ENCODE assay signal across 8 worm cellular contexts in the genomic region with DNA sequence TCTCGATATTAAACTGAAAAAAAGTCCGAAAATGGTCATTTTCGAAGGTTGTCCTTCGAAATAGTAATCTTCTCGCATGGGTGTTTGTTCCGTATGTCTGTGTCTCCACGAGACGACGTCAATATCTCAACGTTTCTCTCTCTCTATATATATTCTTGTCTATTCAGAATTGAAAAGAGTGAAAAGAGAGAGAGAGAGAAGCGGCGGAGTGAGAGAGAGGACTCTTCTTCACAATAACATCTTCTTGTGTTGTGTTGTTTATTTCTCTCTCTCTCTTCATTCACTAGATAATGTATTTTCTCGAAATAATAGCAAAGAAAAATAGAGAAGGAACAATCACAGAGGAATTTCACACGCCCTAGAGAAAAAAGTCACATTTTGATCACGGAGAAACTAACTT.
TF ChIP-seq lines count a peak whose summit lies in the region.

No protein-coding gene starts in this region.

TF ChIP-seq in whole organism, L1 larva, 84 proteins besides CTCF, POLR2A, EP300 and RAD21 (continues in another document):
- TF ChIP-seq swsn-7 (tag; optimal IDR thresholded peaks at IDR 0.05; lab: Kevin White, UChicago) (peak; percentile 28), ztf-11 (tag; optimal IDR thresholded peaks at IDR 0.05; lab: Kevin White, UChicago) (no peak), isw-1 (GFP tag; IDR thresholded peaks at IDR 0.05; lab: Robert Waterston, UW) (peak; percentile 4; the same call in 1 of the 2 replicates), ces-1 (GFP tag; optimal IDR thresholded peaks at IDR 0.05; lab: Kevin White, UChicago) (no peak), nhr-71 (tag; optimal IDR thresholded peaks at IDR 0.05; lab: Kevin White, UChicago) (peak; percentile 53), mep-1 (tag; optimal IDR thresholded peaks at IDR 0.05; lab: Kevin White, UChicago) (peak; percentile 64), lin-35 (GFP tag; optimal IDR thresholded peaks at IDR 0.05; lab: Kevin White, UChicago) (peak; percentile 3 to 46), fkh-8 (tag; optimal IDR thresholded peaks at IDR 0.05; lab: Kevin White, UChicago) (peak; percentile 23), lsy-2 (tag; optimal IDR thresholded peaks at IDR 0.05; lab: Kevin White, UChicago) (peak; percentile 26 to 69), pqm-1 (tag; optimal IDR thresholded peaks at IDR 0.05; lab: Kevin White, UChicago) (no peak), elt-2 (tag; optimal IDR thresholded peaks at IDR 0.05; lab: Kevin White, UChicago) (no peak)

TF ChIP-seq in whole organism, L2 larva, 48 proteins besides CTCF, POLR2A, EP300 and RAD21 (continues in another document):
- TF ChIP-seq fos-1 (tag; optimal IDR thresholded peaks at IDR 0.05; lab: Kevin White, UChicago): peak; percentile 11
- peak; percentile 77 for TF ChIP-seq unc-55 (GFP tag; optimal IDR thresholded peaks at IDR 0.05; lab: Kevin White, UChicago)
- peak; percentile 76 for TF ChIP-seq C34F6.9 (tag; optimal IDR thresholded peaks at IDR 0.05; lab: Kevin White, UChicago)
- TF ChIP-seq nhr-10 (tag; optimal IDR thresholded peaks at IDR 0.05; lab: Kevin White, UChicago): no peak
- no peak for TF ChIP-seq peb-1 (tag; optimal IDR thresholded peaks at IDR 0.05; lab: Kevin White, UChicago)
- TF ChIP-seq F13H6.1 (tag; optimal IDR thresholded peaks at IDR 0.05; lab: Kevin White, UChicago): peak; percentile 7
- TF ChIP-seq blmp-1 (tag; optimal IDR thresholded peaks at IDR 0.05; lab: Kevin White, UChicago; ENCODE audit: insufficient read depth): peak; percentile 57
- peak; percentile 67 for TF ChIP-seq nhr-129 (tag; optimal IDR thresholded peaks at IDR 0.05; lab: Kevin White, UChicago)
- peak; percentile 74 for TF ChIP-seq crh-2 (tag; optimal IDR thresholded peaks at IDR 0.05; lab: Kevin White, UChicago)
- TF ChIP-seq nhr-6 (tag; optimal IDR thresholded peaks at IDR 0.05; lab: Kevin White, UChicago): peak; percentile 1
- TF ChIP-seq nhr-25 (tag; optimal IDR thresholded peaks at IDR 0.05; lab: Kevin White, UChicago): peak; percentile 63

TF ChIP-seq in whole organism, L3 larva, 47 proteins besides CTCF, POLR2A, EP300 and RAD21 (continues in another document):
- TF ChIP-seq nhr-76 (tag; optimal IDR thresholded peaks at IDR 0.05; lab: Kevin White, UChicago): no peak
- no peak for TF ChIP-seq mdl-1 (tag; optimal IDR thresholded peaks at IDR 0.05; lab: Kevin White, UChicago)
- no peak for TF ChIP-seq lsy-12 (tag; optimal IDR thresholded peaks at IDR 0.05; lab: Kevin White, UChicago)
- TF ChIP-seq nhr-25 (tag; optimal IDR thresholded peaks at IDR 0.05; lab: Kevin White, UChicago): peak; percentile 48
- no peak for TF ChIP-seq egl-27 (tag; optimal IDR thresholded peaks at IDR 0.05; lab: Kevin White, UChicago)
- TF ChIP-seq fos-1 (tag; optimal IDR thresholded peaks at IDR 0.05; lab: Kevin White, UChicago): no peak
- no peak for TF ChIP-seq ceh-82 (tag; optimal IDR thresholded peaks at IDR 0.05; lab: Kevin White, UChicago)
- peak; percentile 17 for TF ChIP-seq fkh-10 (GFP tag; optimal IDR thresholded peaks at IDR 0.05; lab: Kevin White, UChicago)
- TF ChIP-seq jun-1 (tag; optimal IDR thresholded peaks at IDR 0.05; lab: Kevin White, UChicago): no peak
- no peak for TF ChIP-seq elt-3 (tag; optimal IDR thresholded peaks at IDR 0.05; lab: Kevin White, UChicago)
- peak; percentile 6 for TF ChIP-seq lin-15B (tag; optimal IDR thresholded peaks at IDR 0.05; lab: Kevin White, UChicago)
- TF ChIP-seq unc-62 (GFP tag; optimal IDR thresholded peaks at IDR 0.05; lab: Kevin White, UChicago): no peak

TF ChIP-seq in whole organism, L4 larva, 104 proteins besides CTCF, POLR2A, EP300 and RAD21 (continues in another document):
- TF ChIP-seq mxl-2 (GFP tag; conservative IDR thresholded peaks at IDR 0.05; lab: Robert Waterston, UW) (no peak), nhr-102 (tag; optimal IDR thresholded peaks at IDR 0.05; lab: Kevin White, UChicago) (no peak), ctbp-1 (GFP tag; IDR thresholded peaks at IDR 0.05; lab: Robert Waterston, UW) (no peak), nhr-10 (tag; optimal IDR thresholded peaks at IDR 0.05; lab: Kevin White, UChicago) (no peak), aha-1 (tag; lab: Kevin White, UChicago) (peak; percentile 90), madf-5 (GFP tag; IDR thresholded peaks at IDR 0.05; lab: Robert Waterston, UW) (no peak), hlh-30 (tag; optimal IDR thresholded peaks at IDR 0.05; lab: Kevin White, UChicago; ENCODE audit: insufficient read depth) (peak; percentile 32), mep-1 (tag; optimal IDR thresholded peaks at IDR 0.05; lab: Kevin White, UChicago) (peak; percentile 37), dve-1 (tag; optimal IDR thresholded peaks at IDR 0.05; lab: Kevin White, UChicago; ENCODE audit: insufficient read depth) (no peak), lsy-2 (tag; optimal IDR thresholded peaks at IDR 0.05; lab: Kevin White, UChicago) (peak in 1 of 2 experiments; percentile 70), Y75B8A.6 (GFP tag; IDR thresholded peaks at IDR 0.05; lab: Robert Waterston, UW) (no peak)

TF ChIP-seq in whole organism, late embryonic, 69 proteins besides CTCF, POLR2A, EP300 and RAD21 (continues in another document):
- no peak for TF ChIP-seq ceh-22 (tag; optimal IDR thresholded peaks at IDR 0.05; lab: Kevin White, UChicago)
- no peak for TF ChIP-seq ceh-34 (tag; optimal IDR thresholded peaks at IDR 0.05; lab: Kevin White, UChicago)
- no peak for TF ChIP-seq C38D4.7 (GFP tag; optimal IDR thresholded peaks at IDR 0.05; lab: Kevin White, UChicago)
- no peak for TF ChIP-seq pha-2 (tag; optimal IDR thresholded peaks at IDR 0.05; lab: Kevin White, UChicago)
- TF ChIP-seq tbx-7 (tag; optimal IDR thresholded peaks at IDR 0.05; lab: Kevin White, UChicago): no peak
- TF ChIP-seq T23F11.4 (GFP tag; optimal IDR thresholded peaks at IDR 0.05; lab: Kevin White, UChicago): no peak
- TF ChIP-seq nfya-1 (tag; optimal IDR thresholded peaks at IDR 0.05; lab: Kevin White, UChicago): peak; percentile 27
- no peak for TF ChIP-seq hlh-6 (tag; optimal IDR thresholded peaks at IDR 0.05; lab: Kevin White, UChicago)
- no peak for TF ChIP-seq gmeb-2 (tag; optimal IDR thresholded peaks at IDR 0.05; lab: Kevin White, UChicago)
- TF ChIP-seq ztf-16 (tag; optimal IDR thresholded peaks at IDR 0.05; lab: Kevin White, UChicago): no peak
- no peak for TF ChIP-seq pros-1 (tag; optimal IDR thresholded peaks at IDR 0.05; lab: Kevin White, UChicago)
- TF ChIP-seq K02D7.2 (tag; optimal IDR thresholded peaks at IDR 0.05; lab: Kevin White, UChicago): no peak

TF ChIP-seq in whole organism, midembryonic, 9 proteins besides CTCF, POLR2A, EP300 and RAD21:
- TF ChIP-seq T22C8.4 (GFP tag; IDR thresholded peaks at IDR 0.05; lab: Robert Waterston, UW) (no peak), ztf-23 (GFP tag; IDR thresholded peaks at IDR 0.05; lab: Robert Waterston, UW) (no peak), ztf-29 (GFP tag; IDR thresholded peaks at IDR 0.05; lab: Robert Waterston, UW) (no peak), cog-1 (tag; optimal IDR thresholded peaks at IDR 0.05; lab: Kevin White, UChicago) (peak; percentile 25), klf-2 (GFP tag; conservative IDR thresholded peaks at IDR 0.05; lab: Robert Waterston, UW) (no peak)
TF ChIP-seq in whole organism, midembryonic: peak in this region for 1.

TF ChIP-seq in whole organism, mixed stage, embryonic, 35 proteins besides CTCF, POLR2A, EP300 and RAD21 (continues in another document):
- TF ChIP-seq mls-2 (tag; optimal IDR thresholded peaks at IDR 0.05; lab: Kevin White, UChicago): no peak
- no peak for TF ChIP-seq unc-39 (tag; optimal IDR thresholded peaks at IDR 0.05; lab: Kevin White, UChicago)
- TF ChIP-seq ztf-11 (tag; optimal IDR thresholded peaks at IDR 0.05; lab: Kevin White, UChicago): no peak
- TF ChIP-seq lsy-2 (tag; optimal IDR thresholded peaks at IDR 0.05; lab: Kevin White, UChicago): no peak
- no peak for TF ChIP-seq snpc-4 (tag; optimal IDR thresholded peaks at IDR 0.05; lab: Kevin White, UChicago)
- no peak for TF ChIP-seq nhr-76 (tag; optimal IDR thresholded peaks at IDR 0.05; lab: Kevin White, UChicago)
- no peak for TF ChIP-seq nhr-237 (tag; optimal IDR thresholded peaks at IDR 0.05; lab: Kevin White, UChicago)
- no peak for TF ChIP-seq ceh-83 (GFP tag; optimal IDR thresholded peaks at IDR 0.05; lab: Kevin White, UChicago)
- TF ChIP-seq blmp-1 (tag; optimal IDR thresholded peaks at IDR 0.05; lab: Kevin White, UChicago): peak; percentile 62
- TF ChIP-seq lin-13 (tag; optimal IDR thresholded peaks at IDR 0.05; lab: Kevin White, UChicago): no peak
- TF ChIP-seq elt-1 (tag; optimal IDR thresholded peaks at IDR 0.05; lab: Kevin White, UChicago; ENCODE audit: borderline replicate concordance, insufficient read depth): no peak
- no peak for TF ChIP-seq ham-2 (GFP tag; optimal IDR thresholded peaks at IDR 0.05; lab: Kevin White, UChicago)
- TF ChIP-seq lin-32 (GFP tag; optimal IDR thresholded peaks at IDR 0.05; lab: Kevin White, UChicago): no peak
- TF ChIP-seq nhr-28 (tag; optimal IDR thresholded peaks at IDR 0.05; lab: Kevin White, UChicago): no peak
- TF ChIP-seq unc-62 (GFP tag; optimal IDR thresholded peaks at IDR 0.05; lab: Kevin White, UChicago): peak; percentile 55
- TF ChIP-seq flh-1 (GFP tag; optimal IDR thresholded peaks at IDR 0.05; lab: Kevin White, UChicago): no peak

TF ChIP-seq in whole organism, young adult, 124 proteins besides CTCF, POLR2A, EP300 and RAD21:
- no peak for TF ChIP-seq lin-26 (GFP tag; IDR thresholded peaks at IDR 0.05; lab: Robert Waterston, UW)
- TF ChIP-seq sea-2 (GFP tag; IDR thresholded peaks at IDR 0.05; lab: Robert Waterston, UW): no peak
- peak; percentile 10 for TF ChIP-seq lin-40 (tag; optimal IDR thresholded peaks at IDR 0.05; lab: Kevin White, UChicago)
- peak; percentile 14 for TF ChIP-seq ceh-27 (GFP tag; optimal IDR thresholded peaks at IDR 0.05; lab: Kevin White, UChicago)
- no peak for TF ChIP-seq cebp-1 (GFP tag; IDR thresholded peaks at IDR 0.05; lab: Robert Waterston, UW)
- TF ChIP-seq cebp-1 (tag; optimal IDR thresholded peaks at IDR 0.05; lab: Kevin White, UChicago): peak; percentile 19
- TF ChIP-seq C06A6.2 (GFP tag; conservative IDR thresholded peaks at IDR 0.05; lab: Robert Waterston, UW): no peak
TF ChIP-seq in whole organism, young adult: peak in this region for 3.
